Worm (Caenorhabditis elegans) whole organism, late embryonic: ENCODE data around the gene hnd-1.

Experiments
- ama-1 ChIP-seq: fragments of 150-350 bp; optimal IDR thresholded peaks from 2 replicates; lab custom pipeline; 2014
- ceh-18 ChIP-seq: sonication (generic microtip); optimal IDR thresholded peaks from 2 replicates; lab custom pipeline; 2016; ENCODE audit warnings: missing genetic modification characterization, missing compliant biosample characterization
- che-1 ChIP-seq: sonication (generic microtip); optimal IDR thresholded peaks from 2 replicates; lab custom pipeline; 2016; ENCODE audit warnings: mild to moderate bottlenecking, missing genetic modification characterization, missing compliant biosample characterization
- dve-1 ChIP-seq: sonication (generic microtip); optimal IDR thresholded peaks from 2 replicates; lab custom pipeline; 2017; ENCODE audit warnings: antibody characterized with exemption, mild to moderate bottlenecking, missing genetic modification characterization, missing compliant biosample characterization
- elt-2 ChIP-seq: sonication (generic microtip); optimal IDR thresholded peaks from 2 replicates; lab custom pipeline; 2016; ENCODE audit warnings: missing genetic modification reagents, missing genetic modification characterization, missing compliant biosample characterization
- odd-2 ChIP-seq: sonication (generic microtip); optimal IDR thresholded peaks from 2 replicates; lab custom pipeline; 2017; ENCODE audit warnings: antibody characterized with exemption, mild to moderate bottlenecking, missing genetic modification characterization, missing compliant biosample characterization
- pha-4 ChIP-seq: fragments of 150-350 bp; optimal IDR thresholded peaks from 2 replicates; lab custom pipeline; 2018; ENCODE audit warnings: missing biosample characterization, missing genetic modification reagents, missing genetic modification characterization
- sdc-2 ChIP-seq: sonication (generic microtip); optimal IDR thresholded peaks from 2 replicates; lab custom pipeline; 2016; ENCODE audit warnings: missing genotype, missing genetic modification characterization, missing compliant biosample characterization

DNA sequence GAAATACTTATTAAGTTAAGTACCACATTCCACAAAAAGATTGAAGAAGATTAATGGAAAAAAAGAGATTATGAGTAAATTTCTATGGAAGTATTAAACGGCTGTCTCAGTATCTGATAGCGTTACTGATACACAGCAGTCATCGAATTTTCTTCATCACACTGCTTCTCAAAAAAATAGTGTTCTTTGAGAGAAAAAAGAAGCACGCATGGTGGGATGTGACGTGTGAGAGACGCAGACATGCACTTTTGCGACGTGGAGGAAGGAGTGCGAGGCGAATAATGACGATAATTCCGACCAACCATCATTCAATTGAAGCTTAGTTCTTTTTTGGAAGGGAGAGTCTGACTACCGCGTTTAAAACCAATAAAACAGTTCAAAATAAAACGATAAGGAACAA is 25.9 kb downstream of the hnd-1 start, which contains the start of gene C44C10.11:
- no peak for TF ChIP-seq ama-1
- no peak for TF ChIP-seq ceh-18
- no peak for TF ChIP-seq pha-4 (tag; lab: Kevin White, UChicago)
- no peak for TF ChIP-seq che-1 (tag; lab: Kevin White, UChicago)
- TF ChIP-seq elt-2: no peak
- TF ChIP-seq dve-1: no peak
- no peak for TF ChIP-seq sdc-2 (tag; lab: Kevin White, UChicago)
- TF ChIP-seq odd-2: no peak
